Fruit fly (Drosophila melanogaster): ENCODE measurements around the gene Pxt.

The Pxt gene

dm6 chr3R:17706971-17707406, 12.3 kb upstream of the Pxt start (continued):
- peak; percentile 4 for TF ChIP-seq tap (tag; optimal IDR thresholded peaks at IDR 0.05)
- no peak for TF ChIP-seq slbo (GFP tag; IDR thresholded peaks at IDR 0.05)
- no peak for TF ChIP-seq Dbx (GFP tag; IDR thresholded peaks at IDR 0.05)
- TF ChIP-seq CG3847 (GFP tag; IDR thresholded peaks at IDR 0.05): 0 out of 2 replicates have a peak, but pooled peaks have one; percentile 5
- TF ChIP-seq ftz-f1 (GFP tag; optimal IDR thresholded peaks at IDR 0.05): peak; percentile 83
- TF ChIP-seq nom (GFP tag; optimal IDR thresholded peaks at IDR 0.05): no peak
- peak; percentile 12 for TF ChIP-seq shn (GFP tag; optimal IDR thresholded peaks at IDR 0.05)
- TF ChIP-seq Blimp-1 (GFP tag; optimal IDR thresholded peaks at IDR 0.05): peak; percentile 9
- TF ChIP-seq CG17328 (GFP tag; IDR thresholded peaks at IDR 0.05): no peak
- no peak for TF ChIP-seq CG8765 (GFP tag; IDR thresholded peaks at IDR 0.05)
- TF ChIP-seq CG17912 (GFP tag; optimal IDR thresholded peaks at IDR 0.05): no peak
- no peak for TF ChIP-seq corto (GFP tag; optimal IDR thresholded peaks at IDR 0.05)
- TF ChIP-seq CG12104 (GFP tag; optimal IDR thresholded peaks at IDR 0.05): no peak
- 0 out of 3 replicates have a peak, but pooled peaks have one; percentile 27 for TF ChIP-seq gce (GFP tag; IDR thresholded peaks at IDR 0.05)
- peak; percentile 28 for TF ChIP-seq abd-A (tag; optimal IDR thresholded peaks at IDR 0.05)
- no peak for TF ChIP-seq HLHmδ (GFP tag; optimal IDR thresholded peaks at IDR 0.05)
- TF ChIP-seq disco-r (GFP tag; optimal IDR thresholded peaks at IDR 0.05): peak; percentile 6
- no peak for TF ChIP-seq oc (tag; optimal IDR thresholded peaks at IDR 0.05)
- TF ChIP-seq nau (GFP tag; optimal IDR thresholded peaks at IDR 0.05): no peak
- peak; percentile 65 for TF ChIP-seq CG10543 (GFP tag; optimal IDR thresholded peaks at IDR 0.05)
- TF ChIP-seq CG8290 (GFP tag; optimal IDR thresholded peaks at IDR 0.05): no peak
- TF ChIP-seq CG8290 (tag; optimal IDR thresholded peaks at IDR 0.05): no peak
- 0 out of 3 replicates have a peak, but pooled peaks have one; percentile 34 for TF ChIP-seq z (GFP tag; IDR thresholded peaks at IDR 0.05)
- no peak for TF ChIP-seq peb (GFP tag; IDR thresholded peaks at IDR 0.05)
- TF ChIP-seq Hr78 (GFP tag; optimal IDR thresholded peaks at IDR 0.05): peak in 1 of 2 experiments; percentile 78
- no peak for TF ChIP-seq ara (GFP tag; IDR thresholded peaks at IDR 0.05)
- TF ChIP-seq repo (GFP tag; optimal IDR thresholded peaks at IDR 0.05): no peak
- no peak for TF ChIP-seq CG16779 (GFP tag; IDR thresholded peaks at IDR 0.05)
- TF ChIP-seq B-H1 (GFP tag; IDR thresholded peaks at IDR 0.05): no peak
- TF ChIP-seq CG12391 (tag; optimal IDR thresholded peaks at IDR 0.05): no peak
- TF ChIP-seq Ptx1 (GFP tag; IDR thresholded peaks at IDR 0.05): no peak

- TF ChIP-seq peb (GFP tag; IDR thresholded peaks at IDR 0.05) (no peak), CG1529 (GFP tag; optimal IDR thresholded peaks at IDR 0.05) (no peak), Dfd (GFP tag; optimal IDR thresholded peaks at IDR 0.05) (peak in 1 of 2 experiments; percentile 67), pnt (GFP tag; optimal IDR thresholded peaks at IDR 0.05) (no peak), ci (GFP tag; IDR thresholded peaks at IDR 0.05) (0 out of 3 replicates have a peak, but pooled peaks have one; percentile 29), Ets65A (GFP tag) (peak; percentile 60), insv (GFP tag; optimal IDR thresholded peaks at IDR 0.05) (no peak), trh (GFP tag; optimal IDR thresholded peaks at IDR 0.05) (no peak), en (GFP tag; optimal IDR thresholded peaks at IDR 0.05) (no peak), dpn (GFP tag; optimal IDR thresholded peaks at IDR 0.05) (no peak), bcd (GFP tag; optimal IDR thresholded peaks at IDR 0.05) (no peak), so (GFP tag; IDR thresholded peaks at IDR 0.05) (no peak), Dek (tag; optimal IDR thresholded peaks at IDR 0.05) (no peak), CrebB (tag; optimal IDR thresholded peaks at IDR 0.05) (no peak), Nf-YB (GFP tag; optimal IDR thresholded peaks at IDR 0.05) (no peak), CG6791 (GFP tag; IDR thresholded peaks at IDR 0.05; ENCODE audit: partially characterized antibody) (0 out of 3 replicates have a peak, but pooled peaks have one; percentile 38), CG14860 (GFP tag; IDR thresholded peaks at IDR 0.05; ENCODE audit: partially characterized antibody) (0 out of 3 replicates have a peak, but pooled peaks have one; percentile 27), H2.0 (GFP tag; IDR thresholded peaks at IDR 0.05) (0 out of 2 replicates have a peak, but pooled peaks have one; percentile 5), grau (tag; optimal IDR thresholded peaks at IDR 0.05) (no peak), CG11695 (GFP tag; IDR thresholded peaks at IDR 0.05) (no peak), Hey (tag; optimal IDR thresholded peaks at IDR 0.05) (peak; percentile 64), CG11456 (GFP tag; IDR thresholded peaks at IDR 0.05) (no peak), CG7839 (tag; optimal IDR thresholded peaks at IDR 0.05) (no peak)
Measured at dm6 chr3R:17707799-17708198, 11.5 kb upstream of the Pxt start.

Data from whole organism, embryonic.